Worm (Caenorhabditis elegans) whole organism, L1 larva: ENCODE results near the gene lelo-4.

Source experiments
- efl-1 ChIP-seq, 4 experiments: fragments of 150-350 bp; optimal IDR thresholded peaks in 3 of 4; peaks in 1 of 4; 1 replicate in 1 of 4; 2 replicates in 3 of 4; lab custom pipeline; 2014; ENCODE audit warnings: missing biosample characterization in 2 of 4, missing genetic modification characterization in 2 of 4, missing genetic modification reagents in 2 of 4
- egl-13 ChIP-seq: sonication (generic microtip); optimal IDR thresholded peaks from 2 replicates; lab custom pipeline; 2016; ENCODE audit warnings: missing genotype, missing genetic modification reagents, missing genetic modification characterization, missing compliant biosample characterization
- pqm-1 ChIP-seq: sonication (generic microtip); optimal IDR thresholded peaks from 3 replicates; lab custom pipeline; 2017; ENCODE audit warnings: missing biosample characterization, missing genetic modification characterization

DNA sequence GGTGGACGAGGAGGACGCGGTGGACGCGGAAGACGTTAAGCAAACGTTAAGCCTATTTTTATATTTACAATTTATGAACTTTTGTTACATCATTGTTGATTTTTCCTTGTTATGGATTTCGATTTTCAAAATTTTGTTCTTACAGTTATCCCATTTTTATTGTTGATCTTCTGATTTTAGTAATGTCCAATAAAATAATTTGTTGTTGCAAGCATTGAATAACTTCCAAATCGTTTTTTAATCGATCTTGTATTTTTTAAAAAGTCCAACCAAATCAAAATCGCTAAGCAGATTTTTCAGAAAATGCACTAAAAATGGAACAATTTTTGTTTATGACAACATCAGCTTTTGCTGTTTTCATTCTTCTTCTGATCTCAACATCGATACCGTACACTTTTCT is 3.1 kb downstream of the lelo-4 start, which contains the start of gene zipt-3:
- TF ChIP-seq pqm-1 (tag; lab: Kevin White, UChicago), result no peak
- no peak for TF ChIP-seq efl-1 (optimal IDR thresholded peaks at IDR 0.05; lab: Kevin White, UChicago)
- TF ChIP-seq efl-1 (GFP tag; optimal IDR thresholded peaks at IDR 0.05 in 1 of 2; lab: Kevin White, UChicago), result no peak
- TF ChIP-seq egl-13 (tag; lab: Kevin White, UChicago), result no peak
